Fruit fly (Drosophila melanogaster): ENCODE data around the gene Npc2c.

Gene Npc2c

DNA sequence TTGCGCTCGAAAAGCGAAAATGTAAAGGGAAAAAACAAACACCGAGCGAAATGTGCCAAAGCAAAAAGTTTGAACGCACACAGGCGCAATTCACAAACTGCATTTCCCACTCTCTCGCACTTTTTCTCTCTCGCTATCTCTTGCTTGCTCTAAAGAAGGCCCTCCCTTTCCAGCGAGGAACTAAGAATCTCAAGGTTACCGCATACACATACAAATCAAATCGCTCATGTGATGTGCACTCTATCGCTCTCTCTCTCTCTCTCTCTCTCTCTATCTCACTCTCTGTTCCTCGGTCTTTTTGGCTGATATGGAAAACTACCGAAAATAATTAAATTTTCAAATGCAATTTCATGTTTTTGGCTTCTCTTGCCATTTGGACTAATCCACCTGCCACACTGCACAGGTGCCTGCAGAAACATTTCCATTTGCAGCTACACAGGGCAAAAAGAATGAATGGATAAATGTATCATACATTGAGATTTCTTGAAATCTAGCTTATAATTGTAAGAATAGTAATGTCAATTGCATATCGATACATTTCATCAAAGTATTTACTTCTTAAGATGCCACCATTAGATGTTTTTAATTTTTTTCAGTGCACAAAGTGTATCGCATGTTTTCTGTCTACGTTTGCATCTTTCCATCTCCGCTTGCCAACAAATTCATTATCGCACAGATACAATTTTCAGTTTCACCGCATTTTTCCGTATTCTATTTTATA is 19.4 kb downstream of the Npc2c start (continued):
- TF ChIP-seq pdm3 (GFP tag; optimal IDR thresholded peaks at IDR 0.05) (peak; percentile 74), CG10631 (GFP tag; optimal IDR thresholded peaks at IDR 0.05) (peak; percentile 73), Sox102F (GFP tag; optimal IDR thresholded peaks at IDR 0.05) (peak; percentile 26), fd85E (GFP tag; optimal IDR thresholded peaks at IDR 0.05) (no peak), acj6 (GFP tag; optimal IDR thresholded peaks at IDR 0.05) (peak; percentile 71), Gug (GFP tag; IDR thresholded peaks at IDR 0.05) (peak; percentile 78), OdsH (GFP tag; optimal IDR thresholded peaks at IDR 0.05) (peak; percentile 80), spab (GFP tag; optimal IDR thresholded peaks at IDR 0.05) (peak; percentile 47), fd59A (GFP tag; optimal IDR thresholded peaks at IDR 0.05) (peak; percentile 70), achi (GFP tag; optimal IDR thresholded peaks at IDR 0.05) (peak; percentile 72), Eip75B (GFP tag; optimal IDR thresholded peaks at IDR 0.05) (peak; percentile 65), net (GFP tag; optimal IDR thresholded peaks at IDR 0.05) (peak; percentile 79), lz (GFP tag; optimal IDR thresholded peaks at IDR 0.05) (peak; percentile 42), Sox15 (GFP tag; optimal IDR thresholded peaks at IDR 0.05) (peak; percentile 38), Ets21C (GFP tag; optimal IDR thresholded peaks at IDR 0.05) (peak; percentile 43), CG3032 (tag; optimal IDR thresholded peaks at IDR 0.05) (peak; percentile 72), vri (GFP tag; optimal IDR thresholded peaks at IDR 0.05) (peak; percentile 50), dac (GFP tag; optimal IDR thresholded peaks at IDR 0.05) (peak; percentile 13), Eip78C (GFP tag) (peak; percentile 92)

DNA sequence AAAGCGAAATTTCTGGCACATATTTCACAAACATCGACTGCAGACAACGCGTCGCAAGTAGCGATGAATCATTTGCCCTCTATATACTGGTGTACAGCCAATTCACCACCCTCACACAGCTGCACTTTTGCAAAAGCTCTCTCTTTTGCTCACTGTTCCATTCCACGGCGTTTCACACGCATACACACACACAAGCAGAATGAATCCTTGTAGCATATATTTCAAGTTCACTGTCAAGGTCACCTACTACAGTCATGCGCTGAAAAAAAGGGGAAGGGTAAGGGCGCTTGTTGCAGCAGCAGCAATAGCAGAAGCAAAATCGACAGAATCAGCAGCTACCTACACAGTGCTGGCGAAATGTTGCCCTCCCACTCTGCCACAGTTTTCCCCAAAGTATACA is 20.6 kb downstream of the Npc2c start:
- TF ChIP-seq ss (GFP tag; optimal IDR thresholded peaks at IDR 0.05) (peak in 1 of 2 experiments; percentile 14), CG6854 (GFP tag; optimal IDR thresholded peaks at IDR 0.05) (peak; percentile 6), CG32006 (GFP tag; optimal IDR thresholded peaks at IDR 0.05) (no peak), spab (GFP tag; optimal IDR thresholded peaks at IDR 0.05) (no peak), Hr38 (GFP tag; optimal IDR thresholded peaks at IDR 0.05) (no peak), Eip75B (GFP tag; optimal IDR thresholded peaks at IDR 0.05) (peak; percentile 23), CG10631 (GFP tag; optimal IDR thresholded peaks at IDR 0.05) (no peak), CG3919 (GFP tag; optimal IDR thresholded peaks at IDR 0.05) (no peak), Sox102F (GFP tag; optimal IDR thresholded peaks at IDR 0.05) (no peak), CG6792 (GFP tag; optimal IDR thresholded peaks at IDR 0.05) (no peak), CG6163 (GFP tag; IDR thresholded peaks at IDR 0.05) (0 out of 3 replicates have a peak, but pooled peaks have one; percentile 11), Smox (GFP tag; optimal IDR thresholded peaks at IDR 0.05) (no peak), CG11762 (GFP tag; optimal IDR thresholded peaks at IDR 0.05; ENCODE audit: insufficient read depth) (no peak), fd85E (GFP tag; optimal IDR thresholded peaks at IDR 0.05) (no peak), Blimp-1 (GFP tag; optimal IDR thresholded peaks at IDR 0.05) (no peak), cyc (GFP tag; optimal IDR thresholded peaks at IDR 0.05) (no peak), salr (GFP tag; optimal IDR thresholded peaks at IDR 0.05) (peak in 1 of 2 experiments; percentile 17), CG31627 (GFP tag; optimal IDR thresholded peaks at IDR 0.05) (no peak), net (GFP tag; optimal IDR thresholded peaks at IDR 0.05) (no peak), Hr39 (GFP tag; optimal IDR thresholded peaks at IDR 0.05) (peak; percentile 29), fd59A (GFP tag; optimal IDR thresholded peaks at IDR 0.05) (no peak), CG7368 (GFP tag; optimal IDR thresholded peaks at IDR 0.05) (no peak), CG4318 (GFP tag; optimal IDR thresholded peaks at IDR 0.05) (no peak), fkh (GFP tag; optimal IDR thresholded peaks at IDR 0.05) (no peak), vri (GFP tag; optimal IDR thresholded peaks at IDR 0.05) (peak; percentile 25), CG6276 (GFP tag; optimal IDR thresholded peaks at IDR 0.05) (no peak), Eip93F (GFP tag; optimal IDR thresholded peaks at IDR 0.05) (no peak), achi (GFP tag; optimal IDR thresholded peaks at IDR 0.05) (no peak), topi (GFP tag; optimal IDR thresholded peaks at IDR 0.05) (no peak), CG3032 (tag; optimal IDR thresholded peaks at IDR 0.05) (peak; percentile 6), CG1621 (tag; optimal IDR thresholded peaks at IDR 0.05) (no peak), eg (GFP tag; IDR thresholded peaks at IDR 0.05) (no peak)
